Worm (Caenorhabditis elegans) whole organism, L1 larva: ENCODE results near the gene mup-4.
A peak's percentile ranks its signal among the peaks of the same experiment; 100 is the strongest.

Experiments used
- C04F5.9 ChIP-seq: sonication (generic microtip); optimal IDR thresholded peaks from 2 replicates; lab custom pipeline; 2016; ENCODE audit warnings: missing genetic modification characterization, missing compliant biosample characterization
- C16A3.4 ChIP-seq: fragments of 150-350 bp; optimal IDR thresholded peaks from 2 replicates; lab custom pipeline; 2014; ENCODE audit warnings: missing biosample characterization, missing genetic modification characterization
- C34B4.2 ChIP-seq: sonication (generic microtip); optimal IDR thresholded peaks from 2 replicates; lab custom pipeline; 2017; ENCODE audit warnings: mild to moderate bottlenecking, missing genetic modification characterization, missing compliant biosample characterization
- alr-1 ChIP-seq: fragments of 200-800 bp; sonication (Bioruptor generic); optimal IDR thresholded peaks from 2 replicates; lab custom pipeline; 2018; ENCODE audit warnings: borderline replicate concordance, mild to moderate bottlenecking, missing genetic modification characterization, missing compliant biosample characterization
- aly-2 ChIP-seq: fragments of 150-350 bp; optimal IDR thresholded peaks from 2 replicates; lab custom pipeline; 2014; ENCODE audit warnings: missing biosample characterization, missing genetic modification characterization
- ama-1 ChIP-seq: fragments of 150-350 bp; optimal IDR thresholded peaks from 2 replicates; lab custom pipeline; 2014
- blmp-1 ChIP-seq: fragments of 150-350 bp; optimal IDR thresholded peaks from 2 replicates; lab custom pipeline; 2014; ENCODE audit warnings: missing biosample characterization, missing genetic modification characterization
- ceh-63 ChIP-seq: fragments of 200-800 bp; sonication (Bioruptor generic); optimal IDR thresholded peaks from 2 replicates; lab custom pipeline; 2018; ENCODE audit warnings: mild to moderate bottlenecking, missing genetic modification characterization, missing compliant biosample characterization
- ceh-8 ChIP-seq: fragments of 200-800 bp; sonication (Bioruptor generic); optimal IDR thresholded peaks from 2 replicates; lab custom pipeline; 2018; ENCODE audit warnings: mild to moderate bottlenecking, missing genetic modification characterization, moderate library complexity, missing compliant biosample characterization
- ceh-82 ChIP-seq, 3 experiments: fragments of 150-350 bp in 1 of 3; sonication (generic microtip) in 2 of 3; optimal IDR thresholded peaks; 2 replicates each; lab custom pipeline; 2014 to 2017; ENCODE audit warnings: missing biosample characterization in 3 of 3, missing genetic modification characterization in 3 of 3
- dpl-1 ChIP-seq, 3 experiments: fragments of 150-350 bp in 2 of 3; sonication (generic microtip) in 1 of 3; optimal IDR thresholded peaks; 2 replicates each; lab custom pipeline; 2014 to 2017; ENCODE audit warnings: missing biosample characterization in 3 of 3, missing genetic modification characterization in 3 of 3, missing genetic modification reagents in 3 of 3
- dsc-1 ChIP-seq: sonication (generic microtip); optimal IDR thresholded peaks from 2 replicates; lab custom pipeline; 2016; ENCODE audit warnings: mild to moderate bottlenecking, missing genetic modification characterization, missing compliant biosample characterization
- efl-1 ChIP-seq, 4 experiments: fragments of 150-350 bp; optimal IDR thresholded peaks in 3 of 4; peaks in 1 of 4; 1 replicate in 1 of 4; 2 replicates in 3 of 4; lab custom pipeline; 2014; ENCODE audit warnings: missing biosample characterization in 2 of 4, missing genetic modification characterization in 2 of 4, missing genetic modification reagents in 2 of 4
- fkh-8 ChIP-seq: sonication (generic microtip); optimal IDR thresholded peaks from 2 replicates; lab custom pipeline; 2016; ENCODE audit warnings: mild to moderate bottlenecking, missing genetic modification characterization, missing compliant biosample characterization
- grh-1 ChIP-seq: fragments of 200-800 bp; sonication (Bioruptor generic); IDR thresholded peaks from 2 replicates; pipeline ENCODE4 v1.3.6; 2022; ENCODE audit warnings: missing genetic modification reagents, missing genetic modification characterization, missing compliant biosample characterization
- hpl-2 ChIP-seq: fragments of 150-350 bp; optimal IDR thresholded peaks from 2 replicates; lab custom pipeline; 2014; ENCODE audit warnings: missing biosample characterization, missing genetic modification reagents, missing genetic modification characterization
- isw-1 ChIP-seq: fragments of 200-800 bp; sonication (Bioruptor generic); IDR thresholded peaks from 2 replicates; pipeline ENCODE4 v1.3.6; 2022; ENCODE audit warnings: missing genetic modification characterization, missing compliant biosample characterization
- lin-15B ChIP-seq: fragments of 150-350 bp; sonication (generic microtip); optimal IDR thresholded peaks from 3 replicates; lab custom pipeline; 2014; ENCODE audit warnings: missing biosample characterization, missing genetic modification characterization
- lin-35 ChIP-seq, 2 experiments: fragments of 150-350 bp; optimal IDR thresholded peaks; 2 replicates each; lab custom pipeline; 2014; ENCODE audit warnings: missing biosample characterization in 2 of 2, missing genetic modification characterization in 2 of 2, missing genetic modification reagents in 2 of 2
- lin-39 ChIP-seq: fragments of 150-350 bp; optimal IDR thresholded peaks from 2 replicates; lab custom pipeline; 2014; ENCODE audit warnings: missing biosample characterization, missing genetic modification reagents, missing genetic modification characterization
- lsy-2 ChIP-seq, 2 experiments: fragments of 150-350 bp; optimal IDR thresholded peaks; 2 replicates each; lab custom pipeline; 2014; ENCODE audit warnings: missing biosample characterization in 2 of 2, missing genetic modification characterization in 2 of 2
- mdl-1 ChIP-seq, 2 experiments: fragments of 150-350 bp; optimal IDR thresholded peaks; 2 replicates each; lab custom pipeline; 2014 to 2017; ENCODE audit warnings: missing biosample characterization in 2 of 2, missing genetic modification characterization in 2 of 2, inconsistent platforms in 1 of 2
- mep-1 ChIP-seq: fragments of 150-350 bp; optimal IDR thresholded peaks from 2 replicates; lab custom pipeline; 2014; ENCODE audit warnings: missing biosample characterization, missing genetic modification characterization
- nhr-20 ChIP-seq: sonication (generic microtip); optimal IDR thresholded peaks from 2 replicates; lab custom pipeline; 2016; ENCODE audit warnings: mild to moderate bottlenecking, missing genetic modification characterization, missing compliant biosample characterization
- nhr-47 ChIP-seq: sonication (generic microtip); optimal IDR thresholded peaks from 2 replicates; lab custom pipeline; 2016; ENCODE audit warnings: mild to moderate bottlenecking, missing genetic modification characterization, moderate library complexity, missing compliant biosample characterization
- nhr-77 ChIP-seq: fragments of 150-350 bp; optimal IDR thresholded peaks from 2 replicates; lab custom pipeline; 2014; ENCODE audit warnings: missing biosample characterization, missing genetic modification characterization
- nhr-85 ChIP-seq: sonication (generic microtip); peaks from one replicate; lab custom pipeline; 2016; ENCODE audit warnings: missing genetic modification characterization, inconsistent platforms, missing compliant biosample characterization
- nhr-90 ChIP-seq: sonication (generic microtip); optimal IDR thresholded peaks from 2 replicates; lab custom pipeline; 2016; ENCODE audit warnings: mild to moderate bottlenecking, missing genetic modification characterization, missing compliant biosample characterization; ENCODE audit not compliant: poor library complexity
- rnt-1 ChIP-seq: sonication (generic microtip); optimal IDR thresholded peaks from 2 replicates; lab custom pipeline; 2016; ENCODE audit warnings: mild to moderate bottlenecking, missing genetic modification characterization, moderate library complexity, missing compliant biosample characterization
- skn-1 ChIP-seq: fragments of 150-350 bp; optimal IDR thresholded peaks from 2 replicates; lab custom pipeline; 2014; ENCODE audit warnings: missing biosample characterization, missing genetic modification characterization
- snu-23 ChIP-seq: sonication (generic microtip); optimal IDR thresholded peaks from 2 replicates; lab custom pipeline; 2016; ENCODE audit warnings: missing genetic modification characterization, missing compliant biosample characterization
- swsn-7 ChIP-seq: sonication (generic microtip); optimal IDR thresholded peaks from 2 replicates; lab custom pipeline; 2016; ENCODE audit warnings: missing genetic modification characterization, missing compliant biosample characterization
- tbx-2 ChIP-seq: sonication (generic microtip); optimal IDR thresholded peaks from 2 replicates; lab custom pipeline; 2016; ENCODE audit warnings: missing genetic modification characterization, missing compliant biosample characterization
- unc-130 ChIP-seq: fragments of 150-350 bp; optimal IDR thresholded peaks from 2 replicates; lab custom pipeline; 2017; ENCODE audit warnings: missing biosample characterization, missing genetic modification characterization, inconsistent platforms
- xbp-1 ChIP-seq: sonication (generic microtip); optimal IDR thresholded peaks from 2 replicates; lab custom pipeline; 2016; ENCODE audit warnings: missing genetic modification characterization, missing compliant biosample characterization

mup-4 gene

DNA sequence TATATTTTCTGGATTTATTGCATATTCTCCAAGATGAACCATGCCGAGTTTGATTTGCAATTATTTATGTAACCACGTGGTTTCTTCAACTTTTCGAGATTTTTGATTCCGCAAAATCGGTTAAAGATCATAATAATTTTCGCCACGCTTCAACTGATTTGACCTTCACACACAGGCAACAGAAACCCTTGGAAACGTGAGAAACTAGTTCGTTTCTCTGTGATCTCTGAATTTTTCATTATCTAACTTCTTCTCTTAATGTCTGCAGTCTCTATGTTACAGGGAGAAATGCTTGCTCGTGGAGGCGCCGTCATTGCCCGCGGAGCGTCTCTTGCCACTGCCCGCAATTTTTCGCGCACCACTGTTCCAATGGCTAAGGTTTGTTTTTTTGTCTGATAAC is 23.6 kb downstream of the mup-4 start, which contains the start of gene fum-1 (continued):
- TF ChIP-seq swsn-7 (tag; lab: Kevin White, UChicago) (peak; percentile 7), ama-1 (lab: Kevin White, UChicago) (peak; percentile 41), nhr-77 (tag; lab: Kevin White, UChicago) (peak; percentile 53), fkh-8 (tag; lab: Kevin White, UChicago) (peak; percentile 13), lin-39 (peak; percentile 8), ceh-63 (GFP tag; lab: Kevin White, UChicago) (no peak), alr-1 (tag; lab: Kevin White, UChicago) (no peak), nhr-20 (tag; lab: Kevin White, UChicago) (peak; percentile 56), mdl-1 (tag; optimal IDR thresholded peaks at IDR 0.05; lab: Kevin White, UChicago) (peak in 1 of 2 experiments; percentile 77), hpl-2 (GFP tag; lab: Kevin White, UChicago) (no peak), lin-15B (no peak), nhr-47 (tag; lab: Kevin White, UChicago) (peak; percentile 61), grh-1 (GFP tag; lab: Robert Waterston, UW) (peak; percentile 74), xbp-1 (tag; lab: Kevin White, UChicago) (peak; percentile 42), dpl-1 (GFP tag; optimal IDR thresholded peaks at IDR 0.05; lab: Kevin White, UChicago) (peak; percentile 14 to 47 (median 31)), blmp-1 (peak; percentile 46), C16A3.4 (tag; lab: Kevin White, UChicago) (peak; percentile 48), C04F5.9 (no peak), ceh-82 (tag; optimal IDR thresholded peaks at IDR 0.05; lab: Kevin White, UChicago) (peak in 2 of 3 experiments; percentile 20 to 24), rnt-1 (tag; lab: Kevin White, UChicago) (peak; percentile 48), nhr-90 (tag; lab: Kevin White, UChicago) (peak; percentile 47), efl-1 (optimal IDR thresholded peaks at IDR 0.05; lab: Kevin White, UChicago) (peak; percentile 61 to 69), efl-1 (GFP tag; optimal IDR thresholded peaks at IDR 0.05 in 1 of 2; lab: Kevin White, UChicago) (peak; percentile 48 to 80)
- TF ChIP-seq, all 84 proteins: peak for 30

DNA sequence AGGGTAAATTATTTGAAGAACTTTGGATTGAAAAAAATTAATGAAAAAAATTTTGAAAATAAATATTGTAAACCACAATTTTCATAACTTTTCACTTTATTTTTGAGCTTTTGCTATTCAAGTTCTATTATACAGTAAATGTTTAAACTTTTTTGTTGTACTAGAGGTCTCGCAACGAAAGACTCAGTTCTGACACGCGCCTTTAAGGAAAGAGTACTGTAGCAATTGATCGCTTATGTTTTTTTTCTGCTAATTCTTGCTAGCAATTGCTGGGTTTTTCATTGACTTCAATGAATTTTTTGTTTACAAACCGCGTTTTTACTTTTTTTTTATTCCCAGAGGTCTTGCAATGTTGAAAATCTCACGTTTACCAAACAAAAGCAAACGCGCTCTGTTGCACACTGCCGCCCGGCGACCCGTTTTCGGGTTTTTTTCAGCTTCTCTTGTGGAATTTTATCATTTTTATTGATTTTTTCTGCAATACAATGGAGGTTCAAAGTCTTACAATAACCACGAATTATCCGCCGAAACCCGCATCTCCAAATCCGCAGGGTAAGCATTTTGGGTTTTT is 25.4 kb downstream of the mup-4 start, which contains the start of gene H14A12.3:
TSS of gene H14A12.3 (plus strand) at position 360 of the 571 bp plus-strand sequence.
- peak in 2 of 3 experiments; percentile 3 to 28 for TF ChIP-seq dpl-1 (GFP tag; optimal IDR thresholded peaks at IDR 0.05; lab: Kevin White, UChicago)
- TF ChIP-seq tbx-2: no peak
- peak in 1 of 2 experiments; percentile 37 for TF ChIP-seq lin-35 (GFP tag; optimal IDR thresholded peaks at IDR 0.05; lab: Kevin White, UChicago)
- TF ChIP-seq lsy-2 (tag; optimal IDR thresholded peaks at IDR 0.05; lab: Kevin White, UChicago): peak in 1 of 2 experiments; percentile 33
- TF ChIP-seq snu-23 (GFP tag; lab: Kevin White, UChicago): peak; percentile 9
- peak; percentile 30 for TF ChIP-seq mep-1 (tag; lab: Kevin White, UChicago)
- TF ChIP-seq blmp-1: peak; percentile 44
- TF ChIP-seq skn-1 (tag; lab: Kevin White, UChicago): peak; percentile 28
- TF ChIP-seq efl-1 (optimal IDR thresholded peaks at IDR 0.05; lab: Kevin White, UChicago): peak; percentile 24 to 29
- peak in 1 of 2 experiments; percentile 14 for TF ChIP-seq efl-1 (GFP tag; optimal IDR thresholded peaks at IDR 0.05 in 1 of 2; lab: Kevin White, UChicago)
- no peak for TF ChIP-seq C34B4.2 (tag; lab: Kevin White, UChicago)

DNA sequence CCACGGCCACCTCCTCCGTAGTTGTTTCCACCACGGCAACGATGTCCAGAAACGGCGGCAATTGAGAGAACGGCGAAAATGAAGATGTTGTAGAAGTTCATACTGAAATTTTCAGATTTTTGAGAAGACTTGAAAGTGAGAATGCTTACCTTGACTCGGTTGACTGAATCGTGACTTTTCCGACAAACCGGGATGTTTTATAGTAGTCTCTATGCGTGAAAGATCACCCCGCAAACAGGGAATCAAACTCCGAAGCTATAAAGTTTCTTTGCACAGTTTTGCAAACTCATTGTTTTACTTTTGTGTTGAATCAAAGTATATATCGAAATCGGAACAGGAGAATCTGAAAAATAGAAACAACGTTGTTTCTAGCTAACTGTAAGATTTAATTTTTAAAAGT is 26.6 kb downstream of the mup-4 start, which contains the start of gene fipr-20:
TSS of gene fipr-20 (minus strand) at position 101 of the 400 bp plus-strand sequence.
- no peak for TF ChIP-seq ceh-8
- TF ChIP-seq snu-23 (GFP tag; lab: Kevin White, UChicago): no peak
- no peak for TF ChIP-seq unc-130
- TF ChIP-seq, all 84 proteins: peak for 0

DNA sequence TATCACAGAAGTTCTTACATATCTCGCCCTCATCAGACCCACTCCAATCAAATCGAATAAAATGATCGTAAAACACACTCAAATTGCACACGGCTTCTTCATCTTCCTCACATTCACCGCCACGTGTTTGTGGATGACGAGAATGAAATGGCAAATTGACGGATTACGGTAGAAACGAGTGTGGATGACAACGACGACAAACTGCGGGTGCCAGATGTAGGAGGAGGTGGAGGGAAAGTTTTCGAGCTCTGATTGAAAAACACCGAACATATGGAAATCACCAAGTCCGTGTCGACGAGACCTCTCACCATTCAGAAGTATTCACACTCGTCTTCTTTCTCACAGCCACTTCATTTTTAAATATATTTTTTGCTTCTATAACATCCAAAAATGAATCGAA is 28.9 kb downstream of the mup-4 start, which contains the start of gene mls-1:
TSS of gene mls-1 (plus strand) at position 324 of the 400 bp plus-strand sequence.
- TF ChIP-seq fkh-8 (tag; lab: Kevin White, UChicago): no peak
- no peak for TF ChIP-seq nhr-85
- no peak for TF ChIP-seq isw-1 (GFP tag; lab: Robert Waterston, UW)
- TF ChIP-seq aly-2 (tag; lab: Kevin White, UChicago): no peak
- peak; percentile 83 for TF ChIP-seq dsc-1
- TF ChIP-seq xbp-1 (tag; lab: Kevin White, UChicago): no peak
